Worm (Caenorhabditis elegans) whole organism, late embryonic: ENCODE results near the gene flp-19.
A peak's percentile ranks its signal among the peaks of the same experiment; 100 is the strongest.

Source experiments
- C08G9.2 ChIP-seq: sonication (generic microtip); optimal IDR thresholded peaks from 2 replicates; lab custom pipeline; 2016; ENCODE audit warnings: mild to moderate bottlenecking, missing genetic modification characterization, moderate library complexity, missing compliant biosample characterization
- C38D4.7 ChIP-seq: fragments of 200-800 bp; sonication (Bioruptor generic); optimal IDR thresholded peaks from 2 replicates; lab custom pipeline; 2018; ENCODE audit warnings: mild to moderate bottlenecking, missing genetic modification characterization, moderate library complexity, missing compliant biosample characterization
- F13H6.1 ChIP-seq: sonication (generic microtip); optimal IDR thresholded peaks from 2 replicates; lab custom pipeline; 2016; ENCODE audit warnings: missing genetic modification characterization, missing compliant biosample characterization
- K09A11.1 ChIP-seq: sonication (generic microtip); optimal IDR thresholded peaks from 2 replicates; lab custom pipeline; 2017; ENCODE audit warnings: antibody characterized with exemption, mild to moderate bottlenecking, missing genetic modification characterization, missing compliant biosample characterization; ENCODE audit not compliant: insufficient read depth
- T23F11.4 ChIP-seq: fragments of 200-800 bp; sonication (Bioruptor generic); optimal IDR thresholded peaks from 2 replicates; lab custom pipeline; 2018; ENCODE audit warnings: mild to moderate bottlenecking, missing genetic modification characterization, missing compliant biosample characterization
- Y22D7AL.16 ChIP-seq: sonication (generic microtip); optimal IDR thresholded peaks from 2 replicates; lab custom pipeline; 2016; ENCODE audit warnings: missing genetic modification characterization, missing compliant biosample characterization
- ahr-1 ChIP-seq: sonication (generic microtip); optimal IDR thresholded peaks from 2 replicates; lab custom pipeline; 2016; ENCODE audit warnings: missing genetic modification characterization, missing compliant biosample characterization
- ceh-14 ChIP-seq: sonication (generic microtip); optimal IDR thresholded peaks from 2 replicates; lab custom pipeline; 2016; ENCODE audit warnings: missing genotype, missing genetic modification characterization, missing compliant biosample characterization
- ceh-19 ChIP-seq: fragments of 200-800 bp; sonication (Bioruptor generic); optimal IDR thresholded peaks from 2 replicates; lab custom pipeline; 2018; ENCODE audit warnings: mild to moderate bottlenecking, missing genetic modification characterization, missing compliant biosample characterization
- ceh-22 ChIP-seq: sonication (generic microtip); optimal IDR thresholded peaks from 2 replicates; lab custom pipeline; 2017; ENCODE audit warnings: missing biosample characterization, missing genetic modification characterization
- ceh-30 ChIP-seq: fragments of 150-350 bp; optimal IDR thresholded peaks from 2 replicates; lab custom pipeline; 2014; ENCODE audit warnings: missing biosample characterization, missing genetic modification characterization
- ceh-34 ChIP-seq: sonication (generic microtip); optimal IDR thresholded peaks from 2 replicates; lab custom pipeline; 2016; ENCODE audit warnings: mild to moderate bottlenecking, missing genetic modification characterization, missing compliant biosample characterization
- che-1 ChIP-seq: sonication (generic microtip); optimal IDR thresholded peaks from 2 replicates; lab custom pipeline; 2016; ENCODE audit warnings: mild to moderate bottlenecking, missing genetic modification characterization, missing compliant biosample characterization
- dmd-4 ChIP-seq: sonication (generic microtip); optimal IDR thresholded peaks from 2 replicates; lab custom pipeline; 2016; ENCODE audit warnings: borderline replicate concordance, missing genetic modification characterization, missing compliant biosample characterization
- dve-1 ChIP-seq: sonication (generic microtip); optimal IDR thresholded peaks from 2 replicates; lab custom pipeline; 2017; ENCODE audit warnings: antibody characterized with exemption, mild to moderate bottlenecking, missing genetic modification characterization, missing compliant biosample characterization
- ets-4 ChIP-seq: sonication (generic microtip); optimal IDR thresholded peaks from 2 replicates; lab custom pipeline; 2016; ENCODE audit warnings: missing genetic modification characterization, missing compliant biosample characterization
- eyg-1 ChIP-seq: sonication (generic microtip); optimal IDR thresholded peaks from 2 replicates; lab custom pipeline; 2016; ENCODE audit warnings: missing genotype, missing genetic modification characterization, missing compliant biosample characterization
- fkh-10 ChIP-seq: fragments of 150-350 bp; optimal IDR thresholded peaks from 2 replicates; lab custom pipeline; 2014; ENCODE audit warnings: missing biosample characterization, missing genetic modification reagents, missing genetic modification characterization
- hlh-13 ChIP-seq: fragments of 200-800 bp; sonication (Bioruptor generic); optimal IDR thresholded peaks from 2 replicates; lab custom pipeline; 2018; ENCODE audit warnings: mild to moderate bottlenecking, missing genetic modification characterization, missing compliant biosample characterization
- hlh-15 ChIP-seq: sonication (generic microtip); optimal IDR thresholded peaks from 2 replicates; lab custom pipeline; 2016; ENCODE audit warnings: missing genetic modification characterization, missing compliant biosample characterization
- hlh-6 ChIP-seq: sonication (generic microtip); optimal IDR thresholded peaks from 2 replicates; lab custom pipeline; 2016; ENCODE audit warnings: missing genotype, missing genetic modification characterization, missing compliant biosample characterization
- hlh-8 ChIP-seq: sonication (generic microtip); optimal IDR thresholded peaks from 2 replicates; lab custom pipeline; 2016; ENCODE audit warnings: missing genotype, missing genetic modification characterization, missing compliant biosample characterization
- lim-6 ChIP-seq: sonication (generic microtip); optimal IDR thresholded peaks from 2 replicates; lab custom pipeline; 2016; ENCODE audit warnings: missing genetic modification characterization, missing compliant biosample characterization
- lin-11 ChIP-seq: fragments of 200-800 bp; sonication (Bioruptor generic); optimal IDR thresholded peaks from 2 replicates; lab custom pipeline; 2018; ENCODE audit warnings: mild to moderate bottlenecking, missing genetic modification characterization, missing compliant biosample characterization
- npax-4 ChIP-seq: sonication (generic microtip); optimal IDR thresholded peaks from 2 replicates; lab custom pipeline; 2016; ENCODE audit warnings: missing genetic modification characterization, missing compliant biosample characterization
- odd-2 ChIP-seq: sonication (generic microtip); optimal IDR thresholded peaks from 2 replicates; lab custom pipeline; 2017; ENCODE audit warnings: antibody characterized with exemption, mild to moderate bottlenecking, missing genetic modification characterization, missing compliant biosample characterization
- pag-3 ChIP-seq: sonication (generic microtip); optimal IDR thresholded peaks from 2 replicates; lab custom pipeline; 2016; ENCODE audit warnings: missing compliant biosample characterization, missing genetic modification characterization, borderline replicate concordance
- pax-1 ChIP-seq: fragments of 150-350 bp; optimal IDR thresholded peaks from 2 replicates; lab custom pipeline; 2014; ENCODE audit warnings: missing biosample characterization, missing genetic modification characterization
- pha-4 ChIP-seq: fragments of 150-350 bp; optimal IDR thresholded peaks from 2 replicates; lab custom pipeline; 2018; ENCODE audit warnings: missing biosample characterization, missing genetic modification reagents, missing genetic modification characterization
- pqm-1 ChIP-seq: sonication (generic microtip); optimal IDR thresholded peaks from 2 replicates; lab custom pipeline; 2016; ENCODE audit warnings: missing genetic modification characterization, missing compliant biosample characterization
- pros-1 ChIP-seq: fragments of 150-350 bp; optimal IDR thresholded peaks from 2 replicates; lab custom pipeline; 2014; ENCODE audit warnings: missing biosample characterization, missing genetic modification reagents, missing genetic modification characterization
- rnt-1 ChIP-seq: sonication (generic microtip); optimal IDR thresholded peaks from 2 replicates; lab custom pipeline; 2016; ENCODE audit warnings: missing genetic modification characterization, missing compliant biosample characterization
- sdc-2 ChIP-seq: sonication (generic microtip); optimal IDR thresholded peaks from 2 replicates; lab custom pipeline; 2016; ENCODE audit warnings: missing genotype, missing genetic modification characterization, missing compliant biosample characterization
- sox-4 ChIP-seq: sonication (generic microtip); optimal IDR thresholded peaks from 2 replicates; lab custom pipeline; 2017; ENCODE audit warnings: mild to moderate bottlenecking, missing genetic modification characterization, inconsistent platforms, missing compliant biosample characterization
- tbx-2 ChIP-seq: sonication (generic microtip); optimal IDR thresholded peaks from 2 replicates; lab custom pipeline; 2016; ENCODE audit warnings: missing genetic modification characterization, missing compliant biosample characterization
- ttx-3 ChIP-seq: sonication (generic microtip); optimal IDR thresholded peaks from 2 replicates; lab custom pipeline; 2016; ENCODE audit warnings: missing genetic modification reagents, missing genetic modification characterization, missing compliant biosample characterization
- unc-42 ChIP-seq: sonication (generic microtip); optimal IDR thresholded peaks from 2 replicates; lab custom pipeline; 2016; ENCODE audit warnings: missing genotype, missing genetic modification characterization, missing compliant biosample characterization
- unc-55 ChIP-seq: sonication (generic microtip); optimal IDR thresholded peaks from 2 replicates; lab custom pipeline; 2017; ENCODE audit warnings: missing biosample characterization, missing genetic modification reagents, missing genetic modification characterization
- zip-5 ChIP-seq: sonication (generic microtip); optimal IDR thresholded peaks from 2 replicates; lab custom pipeline; 2016; ENCODE audit warnings: missing genetic modification characterization, missing compliant biosample characterization
- ztf-16 ChIP-seq: sonication (generic microtip); optimal IDR thresholded peaks from 2 replicates; lab custom pipeline; 2017; ENCODE audit warnings: missing genetic modification characterization, missing compliant biosample characterization

The flp-19 gene

DNA sequence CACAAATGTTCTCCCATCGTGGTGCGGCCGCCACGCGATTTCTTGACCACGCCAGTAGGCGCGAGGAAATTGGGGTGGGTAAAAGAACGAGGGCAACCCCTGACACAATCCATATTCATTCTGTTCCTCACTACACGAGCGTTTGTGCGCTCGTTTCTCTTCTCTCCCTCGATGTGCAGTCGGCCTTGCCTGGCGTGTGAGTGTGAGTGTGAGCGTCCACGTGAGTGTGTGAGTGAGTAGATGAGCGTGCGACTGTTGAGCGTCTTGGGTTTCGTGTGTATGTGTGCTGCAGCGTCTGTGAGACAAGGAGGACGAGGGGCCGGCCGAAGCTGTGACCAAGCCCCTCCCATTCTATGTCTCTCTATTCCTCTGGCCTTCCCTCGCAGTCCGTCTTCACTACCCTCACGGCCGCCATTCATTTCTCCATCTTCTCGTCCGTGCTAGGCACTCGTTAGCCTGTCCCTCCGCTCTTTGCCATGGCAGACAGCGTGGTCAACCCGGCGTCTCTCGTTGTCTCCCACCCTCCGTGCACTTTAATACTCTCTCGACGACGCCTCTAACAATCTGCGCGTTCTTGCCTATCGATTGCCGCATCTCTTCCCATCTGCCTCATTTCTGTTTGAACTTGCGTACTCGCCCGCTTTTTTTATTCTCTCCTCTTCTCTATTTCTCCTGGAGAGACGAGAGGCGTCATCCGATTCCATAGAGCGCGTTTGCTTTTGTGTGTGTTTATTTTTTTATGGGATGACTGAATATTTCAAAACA lies 35.9 kb upstream of the flp-19 start (continued):
- TF ChIP-seq ets-4 (tag; lab: Kevin White, UChicago): peak; percentile 21
- TF ChIP-seq odd-2 (tag; lab: Kevin White, UChicago): no peak
- TF ChIP-seq tbx-2 (tag; lab: Kevin White, UChicago): peak; percentile 95
- peak; percentile 56 for TF ChIP-seq C08G9.2
- peak; percentile 23 for TF ChIP-seq C38D4.7
- TF ChIP-seq lim-6 (tag; lab: Kevin White, UChicago): peak; percentile 4
- peak; percentile 20 for TF ChIP-seq K09A11.1 (tag; lab: Kevin White, UChicago)
- TF ChIP-seq pax-1 (tag; lab: Kevin White, UChicago): peak; percentile 57
- TF ChIP-seq ceh-30 (tag; lab: Kevin White, UChicago): peak; percentile 79
- peak; percentile 86 for TF ChIP-seq unc-42
- no peak for TF ChIP-seq lin-11
- TF ChIP-seq T23F11.4: no peak
- peak; percentile 63 for TF ChIP-seq eyg-1 (tag; lab: Kevin White, UChicago)
- no peak for TF ChIP-seq dmd-4 (tag; lab: Kevin White, UChicago)
- peak; percentile 60 for TF ChIP-seq pqm-1 (tag; lab: Kevin White, UChicago)
- TF ChIP-seq ceh-14 (tag; lab: Kevin White, UChicago): peak; percentile 77
- TF ChIP-seq ttx-3 (tag; lab: Kevin White, UChicago): peak; percentile 65
- TF ChIP-seq unc-55: peak; percentile 92
- peak; percentile 93 for TF ChIP-seq rnt-1 (tag; lab: Kevin White, UChicago)
- peak; percentile 57 for TF ChIP-seq ceh-19
- TF ChIP-seq hlh-15: no peak

ce11 chrX:10569185-10569584 lies 35.3 kb upstream of the flp-19 start, which contains the start of gene bet-2:
TSS of gene bet-2 (plus strand) at chrX:10569273.
- no peak for TF ChIP-seq ahr-1 (tag; lab: Kevin White, UChicago)

DNA sequence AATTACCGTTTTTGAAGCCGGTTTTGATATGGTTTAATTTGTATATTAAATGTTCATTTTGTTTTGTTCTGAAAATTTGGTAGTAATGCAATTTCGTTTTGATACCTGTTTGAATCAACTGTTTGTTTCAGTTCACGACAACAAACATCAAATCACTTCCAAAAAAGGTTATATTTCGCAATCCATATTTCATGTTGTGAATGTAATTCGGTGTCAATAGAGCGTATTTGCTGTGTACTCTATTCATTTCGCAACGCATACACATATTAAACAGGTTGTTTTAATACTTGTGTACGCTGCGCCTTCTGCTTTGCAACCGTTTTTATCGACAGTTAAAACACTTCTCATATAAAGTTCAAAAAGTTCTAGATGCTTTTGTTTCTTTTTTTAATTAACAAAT lies 28.1 kb upstream of the flp-19 start:
- TF ChIP-seq ztf-16 (tag; lab: Kevin White, UChicago): no peak
- TF ChIP-seq fkh-10 (GFP tag; lab: Kevin White, UChicago): no peak
- TF ChIP-seq pros-1: peak; percentile 30
- no peak for TF ChIP-seq pax-1 (tag; lab: Kevin White, UChicago)
- no peak for TF ChIP-seq hlh-8 (tag; lab: Kevin White, UChicago)
- TF ChIP-seq pha-4 (tag; lab: Kevin White, UChicago): no peak
- TF ChIP-seq sdc-2: no peak
- no peak for TF ChIP-seq dmd-4 (tag; lab: Kevin White, UChicago)
- peak; percentile 0 for TF ChIP-seq unc-42
- no peak for TF ChIP-seq Y22D7AL.16
- no peak for TF ChIP-seq pag-3 (tag; lab: Kevin White, UChicago)
- no peak for TF ChIP-seq unc-55
- TF ChIP-seq K09A11.1 (tag; lab: Kevin White, UChicago): no peak
- no peak for TF ChIP-seq hlh-15
- no peak for TF ChIP-seq hlh-6 (tag; lab: Kevin White, UChicago)
- TF ChIP-seq ceh-22 (tag; lab: Kevin White, UChicago): no peak
- TF ChIP-seq dve-1: peak; percentile 21
- no peak for TF ChIP-seq ceh-19
- no peak for TF ChIP-seq ceh-30 (tag; lab: Kevin White, UChicago)
- TF ChIP-seq ceh-34 (tag; lab: Kevin White, UChicago): no peak
- no peak for TF ChIP-seq F13H6.1

DNA sequence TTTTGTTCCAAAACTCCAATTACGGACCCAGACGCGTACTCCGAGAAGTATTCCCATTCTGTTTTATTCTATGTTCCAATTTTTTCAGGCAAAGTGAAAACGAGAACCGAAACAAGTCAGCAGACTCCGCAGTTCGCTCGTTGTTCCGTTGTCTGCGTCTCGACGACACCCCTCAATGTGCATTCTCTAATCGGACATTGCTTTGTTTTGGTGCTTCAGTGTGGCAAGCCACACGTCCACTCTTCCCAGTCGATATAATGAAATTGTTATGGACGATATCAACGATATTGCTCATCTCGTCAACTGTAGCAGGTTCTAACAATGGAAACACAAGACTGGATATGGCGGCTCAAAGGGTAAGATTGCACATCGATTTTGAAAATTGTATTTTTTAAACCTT lies 27.6 kb upstream of the flp-19 start, which contains the start of gene nhx-5:
nhx-5 (plus strand) TSS at position 82 of the 400 bp plus-strand sequence.
- TF ChIP-seq che-1 (tag; lab: Kevin White, UChicago) (no peak), sox-4 (no peak), ceh-22 (tag; lab: Kevin White, UChicago) (no peak), pqm-1 (tag; lab: Kevin White, UChicago) (no peak), hlh-13 (GFP tag; lab: Kevin White, UChicago) (no peak), npax-4 (tag; lab: Kevin White, UChicago) (no peak), C08G9.2 (no peak), zip-5 (tag; lab: Kevin White, UChicago) (no peak), odd-2 (tag; lab: Kevin White, UChicago) (no peak)
- TF ChIP-seq, all 69 proteins: peak for 0
